Fruit fly (Drosophila melanogaster): ENCODE results near the gene Sfp24Bc.

Sfp24Bc gene

DNA sequence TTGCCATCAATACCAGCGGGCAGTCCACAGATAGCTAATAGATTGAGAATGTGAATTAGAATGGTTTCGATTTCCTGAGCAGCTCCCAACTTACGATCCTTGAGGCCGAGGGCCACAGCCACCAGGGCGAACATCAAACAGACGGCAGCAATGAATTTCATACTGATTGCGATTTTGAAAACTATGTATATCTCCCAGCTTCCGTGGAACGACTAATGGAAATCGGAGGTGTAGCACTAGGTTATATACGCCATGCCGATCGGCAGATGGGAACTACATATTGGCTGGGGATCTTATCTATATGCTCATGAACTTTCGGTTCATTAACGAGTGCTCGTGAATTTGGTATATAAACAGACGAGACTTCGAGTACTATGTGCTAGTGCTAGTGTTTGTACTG is 26.1 kb upstream of the Sfp24Bc start, which contains the start of gene IM33:
IM33 (minus strand) TSS at position 221 of the 400 bp plus-strand sequence.
- TF ChIP-seq noc (tag; optimal IDR thresholded peaks at IDR 0.05), result peak; percentile 13

- no peak for TF ChIP-seq noc (tag; optimal IDR thresholded peaks at IDR 0.05)
Measured at dm6 chr2L:3695361-3695818, 25.0 kb upstream of the Sfp24Bc start, which contains the start of gene CG16713. CG16713 (minus strand) TSS chr2L:3695411.

dm6 chr2L:3694920-3695319 is 24.5 kb upstream of the Sfp24Bc start, which contains the start of gene CG43165:
CG43165 (minus strand) TSS chr2L:3695020.
- no peak for TF ChIP-seq noc (tag; optimal IDR thresholded peaks at IDR 0.05)

dm6 chr2L:3693805-3694204 is 23.4 kb upstream of the Sfp24Bc start, which contains the start of gene Acp24A4:
Acp24A4 (minus strand) TSS chr2L:3693905.
- no peak for TF ChIP-seq noc (tag; optimal IDR thresholded peaks at IDR 0.05)

DNA sequence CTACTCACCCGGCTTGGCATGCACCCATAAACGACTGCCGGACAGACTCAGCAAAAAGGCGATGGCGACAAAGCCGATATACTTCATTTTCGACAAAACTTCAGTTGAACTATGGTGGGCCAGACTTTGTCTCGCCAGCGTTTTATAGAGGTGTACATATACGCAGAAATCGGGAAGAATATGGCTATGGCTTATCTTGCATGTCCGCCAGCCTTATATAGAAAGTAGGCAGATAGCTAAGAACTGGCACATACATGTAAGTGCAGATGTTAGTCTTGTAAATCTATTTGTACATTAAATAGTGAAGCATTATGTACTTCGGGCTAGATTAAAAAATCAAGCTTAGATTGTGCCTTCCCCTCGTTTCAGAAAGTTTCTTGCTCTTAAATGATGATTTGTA is 22.7 kb upstream of the Sfp24Bc start, which contains the start of gene CG3513:
CG3513 (minus strand) TSS at position 101 of the 400 bp plus-strand sequence.
- no peak for TF ChIP-seq noc (tag; optimal IDR thresholded peaks at IDR 0.05)

DNA sequence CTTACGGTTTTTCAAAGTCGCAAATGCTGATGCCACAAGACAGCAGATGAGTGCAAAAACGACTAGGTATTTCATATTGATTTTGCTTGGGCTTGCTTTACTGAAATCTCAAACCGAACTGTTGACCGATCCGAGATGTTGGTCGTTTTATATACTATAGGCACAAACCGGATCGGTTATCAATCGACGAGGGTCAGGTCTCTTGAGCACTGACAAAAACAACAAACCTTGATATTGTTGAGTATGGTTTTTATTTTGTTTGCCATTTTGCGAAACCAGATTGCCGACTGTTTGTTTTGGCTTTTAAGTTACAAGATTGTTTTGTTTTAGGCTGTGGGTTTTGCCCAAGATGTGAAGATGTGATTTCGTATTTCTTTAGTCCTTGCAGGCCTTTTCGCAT is 22.1 kb upstream of the Sfp24Bc start, which contains the start of gene CG16704:
CG16704 (minus strand) TSS at position 122 of the 400 bp plus-strand sequence.
- TF ChIP-seq noc (tag; optimal IDR thresholded peaks at IDR 0.05), result no peak

- TF ChIP-seq noc (tag; optimal IDR thresholded peaks at IDR 0.05), result no peak
Measured at dm6 chr2L:3685139-3685851, 14.9 kb upstream of the Sfp24Bc start.

DNA sequence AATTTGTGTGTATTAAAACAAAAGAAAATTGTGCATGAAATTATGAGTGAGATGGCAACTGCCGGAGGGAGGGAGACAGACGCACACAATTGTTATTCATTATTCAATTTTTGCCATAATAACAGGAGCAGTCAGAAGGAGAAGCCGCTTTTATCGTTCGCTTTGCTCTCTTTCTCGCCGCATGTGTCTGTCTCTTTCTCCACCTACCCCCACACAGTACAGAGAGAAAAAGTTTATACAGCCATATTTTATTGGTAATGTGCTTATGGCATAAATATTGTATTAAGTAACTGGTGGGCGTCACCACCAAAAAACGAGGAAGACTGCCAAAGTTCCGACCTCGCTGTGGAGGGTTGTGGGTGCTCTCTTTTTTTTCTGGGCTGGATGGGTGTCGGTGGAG is 12.1 kb upstream of the Sfp24Bc start:
- no peak for TF ChIP-seq noc (tag; optimal IDR thresholded peaks at IDR 0.05)

DNA sequence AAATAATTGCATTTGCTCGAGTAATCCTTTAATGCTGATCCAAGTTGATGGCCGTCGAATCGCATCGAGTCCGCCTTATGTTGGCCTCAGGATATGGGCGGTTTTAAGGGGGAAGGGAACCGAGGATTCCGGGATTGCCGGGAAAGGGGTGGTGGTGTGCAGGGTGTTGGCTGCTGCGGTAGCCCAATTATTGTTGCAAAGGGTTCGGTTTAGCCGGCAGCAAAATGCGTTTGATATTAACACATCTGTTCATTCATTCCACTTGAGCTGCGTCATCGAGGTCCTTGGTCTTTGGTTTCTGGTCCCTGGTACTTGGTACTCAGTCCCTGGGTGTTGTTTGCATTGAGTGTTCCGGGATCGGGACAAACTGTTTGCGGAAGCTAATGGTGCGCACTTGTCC is 11.0 kb upstream of the Sfp24Bc start:
- TF ChIP-seq noc (tag; optimal IDR thresholded peaks at IDR 0.05), result no peak

DNA sequence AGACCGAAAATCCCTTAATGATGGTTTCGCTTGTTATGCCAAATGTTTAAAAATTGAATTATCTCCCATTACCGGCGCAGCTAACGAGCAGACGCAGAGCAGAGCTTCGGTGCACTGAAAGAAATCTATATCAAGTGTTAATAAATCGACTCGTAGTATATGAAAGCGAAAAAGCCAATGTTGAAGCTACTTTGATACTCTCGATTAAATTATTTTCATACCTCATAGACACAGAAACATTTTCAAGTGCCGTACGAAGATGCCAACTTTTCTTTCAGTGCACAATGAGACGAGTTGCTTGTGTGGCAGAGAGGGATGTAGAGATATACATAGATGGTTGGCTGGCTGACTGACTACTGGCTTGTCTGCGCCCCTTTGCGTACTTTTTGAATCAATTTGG is 5.4 kb upstream of the Sfp24Bc start:
- no peak for TF ChIP-seq noc (tag; optimal IDR thresholded peaks at IDR 0.05)

DNA sequence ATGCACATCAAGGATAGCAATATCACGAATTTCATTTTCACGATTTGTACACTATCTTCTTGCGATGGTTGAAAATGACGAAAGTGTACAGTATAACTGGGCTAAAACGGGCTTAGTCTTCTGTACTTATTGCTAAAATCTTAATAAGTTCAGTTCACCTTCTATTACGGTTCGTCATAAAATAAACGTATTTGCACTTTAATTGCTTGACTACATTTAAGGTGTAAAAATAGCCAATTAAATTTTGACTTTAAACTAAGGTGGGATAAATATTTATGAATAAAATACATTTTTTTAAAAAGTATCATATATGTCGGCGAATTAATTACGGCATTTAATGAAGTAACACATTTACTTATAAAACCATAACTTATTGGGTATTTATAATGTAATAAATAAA is 706 bp downstream of the Sfp24Bc start, which contains the start of gene Sfp24Bb:
Sfp24Bb (minus strand) TSS at position 101 of the 400 bp plus-strand sequence.
- TF ChIP-seq noc (tag; optimal IDR thresholded peaks at IDR 0.05), result no peak

dm6 chr2L:3669034-3669433 is 1.3 kb downstream of the Sfp24Bc start, which contains the start of gene Sfp24Bd:
Sfp24Bd (minus strand) TSS chr2L:3669134.
- TF ChIP-seq noc (tag; optimal IDR thresholded peaks at IDR 0.05), result no peak

DNA sequence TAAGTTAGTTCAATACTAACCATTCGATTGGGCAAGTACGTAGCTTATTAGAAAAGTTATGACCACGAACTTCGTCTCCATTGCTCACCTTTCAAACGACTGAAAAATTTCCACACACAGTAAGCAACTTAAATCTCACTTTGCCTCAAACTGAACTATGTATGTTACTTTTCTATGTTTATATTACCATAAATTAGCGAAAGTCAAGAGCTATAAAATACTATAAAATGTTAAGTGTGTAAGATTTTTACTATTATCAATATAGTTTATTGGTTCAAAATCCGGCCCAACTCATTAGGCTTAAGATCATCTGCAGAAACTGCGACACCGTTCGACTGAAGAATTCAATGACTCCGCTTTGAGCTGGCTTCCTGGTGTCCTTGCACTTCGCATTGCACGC is 1.9 kb downstream of the Sfp24Bc start, which contains the start of gene Sfp24Ba:
Sfp24Ba (minus strand) TSS at position 101 of the 400 bp plus-strand sequence.
- no peak for TF ChIP-seq noc (tag; optimal IDR thresholded peaks at IDR 0.05)

dm6 chr2L:3662307-3662795 is 8.0 kb downstream of the Sfp24Bc start, which contains the start of gene Drgx:
Drgx (plus strand) TSS chr2L:3662745.
- TF ChIP-seq noc (tag; optimal IDR thresholded peaks at IDR 0.05), result no peak

- TF ChIP-seq noc (tag; optimal IDR thresholded peaks at IDR 0.05), result no peak
Measured at dm6 chr2L:3657349-3658142, 12.8 kb downstream of the Sfp24Bc start.

DNA sequence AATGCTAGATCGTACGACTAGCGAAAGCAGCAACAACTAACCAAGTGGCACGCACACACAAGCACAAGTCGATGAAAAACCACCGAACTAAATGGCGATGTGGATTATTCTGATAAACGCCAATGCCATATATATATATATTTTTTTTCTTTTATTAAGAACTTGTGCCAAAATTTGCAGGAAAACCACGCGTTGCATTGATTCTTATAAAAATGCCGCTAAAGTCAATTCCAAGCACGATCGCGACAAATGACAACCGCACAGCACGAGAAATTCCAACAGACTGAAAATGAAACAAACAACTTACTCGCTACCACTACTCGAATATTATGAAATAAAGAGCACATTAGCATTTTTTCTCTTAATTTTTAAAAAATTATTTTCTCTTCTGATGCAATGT is 13.7 kb downstream of the Sfp24Bc start, which contains the start of gene for:
for (minus strand) TSS at position 287 of the 400 bp plus-strand sequence.
- no peak for TF ChIP-seq noc (tag; optimal IDR thresholded peaks at IDR 0.05)

Measured in whole organism, larva.